Fruit fly (Drosophila melanogaster) whole organism, embryonic: Measurements from ENCODE around the gene UQCR-6.4L.

Experiments used
- BtbVII ChIP-seq: fragments of 200-800 bp; sonication (Bioruptor generic); optimal IDR thresholded peaks from 3 replicates; lab custom pipeline; 2017; ENCODE audit warnings: missing biosample characterization, mild to moderate bottlenecking, missing genetic modification characterization
- CG10543 ChIP-seq: fragments of 200-800 bp; sonication (Bioruptor generic); optimal IDR thresholded peaks from 3 replicates; lab custom pipeline; 2017; ENCODE audit warnings: missing biosample characterization, mild to moderate bottlenecking, missing genetic modification characterization, moderate library complexity
- CG10565 ChIP-seq: fragments of 200-800 bp; sonication (Bioruptor generic); optimal IDR thresholded peaks from 3 replicates; lab custom pipeline; 2016; ENCODE audit warnings: missing biosample characterization, mild to moderate bottlenecking, missing genetic modification characterization
- CG10979 ChIP-seq: fragments of 200-800 bp; sonication (Bioruptor generic); optimal IDR thresholded peaks from 2 replicates; lab custom pipeline; 2018; ENCODE audit warnings: missing biosample characterization, mild to moderate bottlenecking, missing genetic modification characterization, moderate library complexity
- CG11085 ChIP-seq: fragments of 200-800 bp; sonication (Bioruptor generic); IDR thresholded peaks from 2 replicates; pipeline ENCODE4 v1.3.6; 2022; ENCODE audit warnings: missing biosample characterization, missing genetic modification characterization
- CG11695 ChIP-seq: fragments of 200-800 bp; sonication (Bioruptor generic); IDR thresholded peaks from 3 replicates; pipeline ENCODE4 v1.3.6; 2022; ENCODE audit warnings: missing biosample characterization, missing genetic modification characterization
- CG1233 ChIP-seq: fragments of 200-800 bp; sonication (Bioruptor generic); optimal IDR thresholded peaks from 4 replicates; lab custom pipeline; 2018; ENCODE audit warnings: missing biosample characterization, mild to moderate bottlenecking, missing genetic modification characterization
- CG14050 ChIP-seq: fragments of 200-800 bp; sonication (Bioruptor generic); IDR thresholded peaks from 3 replicates; pipeline ENCODE4 v1.3.6; 2022; ENCODE audit warnings: missing biosample characterization, missing genetic modification characterization
- CG14667 ChIP-seq: fragments of 200-800 bp; sonication (Bioruptor generic); IDR thresholded peaks from 2 replicates; pipeline ENCODE4 v1.3.6; 2022; ENCODE audit warnings: missing biosample characterization, missing genetic modification characterization
- CG14965 ChIP-seq: fragments of 200-800 bp; sonication (Bioruptor generic); optimal IDR thresholded peaks from 2 replicates; lab custom pipeline; 2016; ENCODE audit warnings: missing biosample characterization, missing genetic modification characterization, borderline replicate concordance
- CG17361 ChIP-seq: fragments of 200-800 bp; sonication (Bioruptor generic); IDR thresholded peaks from 3 replicates; pipeline ENCODE4 v1.3.6; 2022; ENCODE audit warnings: missing biosample characterization, missing genetic modification characterization
- CG2120 ChIP-seq: fragments of 200-800 bp; sonication (Bioruptor generic); optimal IDR thresholded peaks from 3 replicates; lab custom pipeline; 2016; ENCODE audit warnings: missing biosample characterization, missing genetic modification characterization
- CG3065 ChIP-seq: fragments of 200-800 bp; sonication (Bioruptor generic); optimal IDR thresholded peaks from 2 replicates; lab custom pipeline; 2016; ENCODE audit warnings: missing biosample characterization, missing genetic modification characterization
- CG31365 ChIP-seq: fragments of 200-800 bp; sonication (Bioruptor generic); optimal IDR thresholded peaks from 2 replicates; lab custom pipeline; 2018; ENCODE audit warnings: missing biosample characterization, mild to moderate bottlenecking, missing genetic modification characterization
- CG34422 ChIP-seq: fragments of 200-800 bp; sonication (Bioruptor generic); IDR thresholded peaks from 3 replicates; pipeline ENCODE4 v1.3.6; 2022; ENCODE audit warnings: missing biosample characterization, missing genetic modification characterization
- CG42726 ChIP-seq: fragments of 200-800 bp; sonication (Bioruptor generic); IDR thresholded peaks from 2 replicates; pipeline ENCODE4 v1.3.6; 2022; ENCODE audit warnings: missing biosample characterization, missing genetic modification characterization; ENCODE audit not compliant: partially characterized antibody
- CG4360 ChIP-seq: fragments of 200-800 bp; sonication (Bioruptor generic); IDR thresholded peaks from 2 replicates; pipeline ENCODE4 v1.3.6; 2022; ENCODE audit warnings: missing biosample characterization, missing genetic modification characterization
- CG4424 ChIP-seq: fragments of 200-800 bp; sonication (Bioruptor generic); optimal IDR thresholded peaks from 3 replicates; lab custom pipeline; 2016; ENCODE audit warnings: missing biosample characterization, missing genetic modification characterization
- CG6175 ChIP-seq: fragments of 200-800 bp; sonication (Bioruptor generic); IDR thresholded peaks from 3 replicates; pipeline ENCODE4 v1.3.6; 2022; ENCODE audit warnings: missing biosample characterization, missing genetic modification characterization
- CG6272 ChIP-seq: fragments of 200-800 bp; sonication (Bioruptor generic); IDR thresholded peaks from 2 replicates; pipeline ENCODE4 v1.3.6; 2022; ENCODE audit warnings: missing biosample characterization, missing genetic modification characterization
- CG8290 ChIP-seq, 3 experiments: fragments of 200-800 bp; sonication (Bioruptor generic); optimal IDR thresholded peaks; 2 replicates each; lab custom pipeline; 2016 to 2019; ENCODE audit warnings: missing biosample characterization in 3 of 3, missing genetic modification characterization in 3 of 3, mild to moderate bottlenecking in 2 of 3, moderate library complexity in 1 of 3
- CG8944 ChIP-seq: fragments of 200-800 bp; sonication (Bioruptor generic); optimal IDR thresholded peaks from 3 replicates; lab custom pipeline; 2016; ENCODE audit warnings: missing biosample characterization, missing genetic modification characterization
- CG9609 ChIP-seq: fragments of 200-800 bp; sonication (Bioruptor generic); optimal IDR thresholded peaks from 3 replicates; lab custom pipeline; 2016; ENCODE audit warnings: missing biosample characterization, missing genetic modification characterization
- CG9817 ChIP-seq: fragments of 200-800 bp; sonication (Bioruptor generic); optimal IDR thresholded peaks from 2 replicates; lab custom pipeline; 2018; ENCODE audit warnings: missing biosample characterization, mild to moderate bottlenecking, missing genetic modification characterization, moderate library complexity
- CG9876 ChIP-seq: fragments of 200-800 bp; sonication (Bioruptor generic); optimal IDR thresholded peaks from 2 replicates; lab custom pipeline; 2016; ENCODE audit warnings: missing biosample characterization, missing genetic modification characterization
- Dfd ChIP-seq, 2 experiments: fragments of >200 bp; optimal IDR thresholded peaks; 2 replicates each; lab custom pipeline; 2017; ENCODE audit warnings: missing biosample characterization in 2 of 2, missing genetic modification characterization in 2 of 2
- Dip3 ChIP-seq: fragments of 200-800 bp; sonication (Bioruptor generic); optimal IDR thresholded peaks from 3 replicates; lab custom pipeline; 2016; ENCODE audit warnings: missing biosample characterization, missing genetic modification characterization
- Elba2 ChIP-seq: fragments of 200-800 bp; sonication (Bioruptor generic); optimal IDR thresholded peaks from 3 replicates; lab custom pipeline; 2016; ENCODE audit warnings: missing biosample characterization, missing genetic modification characterization
- Six4 ChIP-seq: fragments of 200-800 bp; sonication (Bioruptor generic); optimal IDR thresholded peaks from 2 replicates; lab custom pipeline; 2016; ENCODE audit warnings: missing biosample characterization, missing genetic modification characterization
- YL-1 ChIP-seq: fragments of 200-800 bp; sonication (Bioruptor generic); optimal IDR thresholded peaks from 3 replicates; lab custom pipeline; 2017; ENCODE audit warnings: missing biosample characterization, mild to moderate bottlenecking, missing genetic modification characterization
- ase ChIP-seq: fragments of 200-800 bp; sonication (Bioruptor generic); IDR thresholded peaks from 3 replicates; pipeline ENCODE4 v1.3.6; 2022; ENCODE audit warnings: missing biosample characterization, missing genetic modification characterization
- cato ChIP-seq: fragments of 200-800 bp; sonication (Bioruptor generic); optimal IDR thresholded peaks from 2 replicates; lab custom pipeline; 2016; ENCODE audit warnings: missing biosample characterization, missing genetic modification characterization, borderline replicate concordance
- crol ChIP-seq: fragments of 200-800 bp; sonication (Bioruptor generic); IDR thresholded peaks from 2 replicates; pipeline ENCODE4 v1.3.6; 2022; ENCODE audit warnings: missing biosample characterization, missing genetic modification characterization
- disco-r ChIP-seq: fragments of 200-800 bp; sonication (Bioruptor generic); optimal IDR thresholded peaks from 2 replicates; lab custom pipeline; 2016; ENCODE audit warnings: missing biosample characterization, missing genetic modification characterization
- fu2 ChIP-seq: fragments of 200-800 bp; sonication (Bioruptor generic); optimal IDR thresholded peaks from 2 replicates; lab custom pipeline; 2016; ENCODE audit warnings: missing biosample characterization, missing genetic modification characterization
- gem ChIP-seq: fragments of 200-800 bp; sonication (Bioruptor generic); optimal IDR thresholded peaks from 2 replicates; lab custom pipeline; 2019; ENCODE audit warnings: missing biosample characterization, mild to moderate bottlenecking, missing genetic modification characterization, moderate library complexity
- gro ChIP-seq: fragments of 200-800 bp; sonication (Bioruptor generic); optimal IDR thresholded peaks from 2 replicates; lab custom pipeline; 2016; ENCODE audit warnings: missing biosample characterization, missing genetic modification characterization
- gsb-n ChIP-seq: fragments of 200-800 bp; sonication (Bioruptor generic); optimal IDR thresholded peaks from 3 replicates; lab custom pipeline; 2018; ENCODE audit warnings: missing biosample characterization, mild to moderate bottlenecking, missing genetic modification characterization
- hth ChIP-seq: fragments of >200 bp; optimal IDR thresholded peaks from 2 replicates; lab custom pipeline; 2017; ENCODE audit warnings: inconsistent platforms
- mam ChIP-seq: fragments of 200-800 bp; sonication (Bioruptor generic); optimal IDR thresholded peaks from 3 replicates; lab custom pipeline; 2016; ENCODE audit warnings: missing biosample characterization, missing genetic modification characterization
- mirr ChIP-seq: fragments of 200-800 bp; sonication (Bioruptor generic); optimal IDR thresholded peaks from 3 replicates; lab custom pipeline; 2018; ENCODE audit warnings: missing biosample characterization, mild to moderate bottlenecking, missing genetic modification characterization
- pfk ChIP-seq: fragments of 200-800 bp; sonication (Bioruptor generic); optimal IDR thresholded peaks from 2 replicates; lab custom pipeline; 2018; ENCODE audit warnings: missing biosample characterization, mild to moderate bottlenecking, missing genetic modification characterization, moderate library complexity
- prd ChIP-seq, 3 experiments: fragments of >200 bp in 2 of 3; fragments of 200-800 bp in 1 of 3; sonication (Bioruptor generic) in 1 of 3; optimal IDR thresholded peaks in 2 of 3; IDR thresholded peaks in 1 of 3; 2 replicates in 2 of 3; 3 replicates in 1 of 3; pipeline versions ENCODE4 v1.3.6 to Lab custom; 2017 to 2022; ENCODE audit warnings: missing biosample characterization in 1 of 3, missing genetic modification characterization in 1 of 3
- pum ChIP-seq: fragments of 200-800 bp; sonication (Bioruptor generic); optimal IDR thresholded peaks from 2 replicates; lab custom pipeline; 2016; ENCODE audit warnings: missing biosample characterization, missing genetic modification characterization
- sd ChIP-seq: fragments of 200-800 bp; sonication (Bioruptor generic); optimal IDR thresholded peaks from 3 replicates; lab custom pipeline; 2018; ENCODE audit warnings: missing biosample characterization, mild to moderate bottlenecking, missing genetic modification characterization, moderate library complexity
- sim ChIP-seq: fragments of 200-800 bp; sonication (Bioruptor generic); IDR thresholded peaks from 2 replicates; pipeline ENCODE4 v1.3.6; 2022; ENCODE audit warnings: missing biosample characterization, missing genetic modification characterization
- tx ChIP-seq: fragments of 200-800 bp; sonication (Bioruptor generic); optimal IDR thresholded peaks from 2 replicates; lab custom pipeline; 2016; ENCODE audit warnings: missing biosample characterization, missing genetic modification characterization
- yki ChIP-seq: fragments of >200 bp; optimal IDR thresholded peaks from 3 replicates; lab custom pipeline; 2018
- zen2 ChIP-seq: fragments of 200-800 bp; sonication (Bioruptor generic); IDR thresholded peaks from 3 replicates; pipeline ENCODE4 v1.3.6; 2022; ENCODE audit warnings: missing biosample characterization, missing genetic modification characterization; ENCODE audit not compliant: partially characterized antibody

Gene UQCR-6.4L

dm6 chr3L:16587994-16588622, 21.6 kb downstream of the UQCR-6.4L start (continued):
- peak; percentile 39; the same call in 2 of the 3 replicates for TF ChIP-seq CG14050 (GFP tag; lab: Robert Waterston, UW)
- peak; percentile 16 for TF ChIP-seq CG4424 (GFP tag; lab: Kevin White, UChicago)
- TF ChIP-seq cato (GFP tag; lab: Kevin White, UChicago), result no peak
- TF ChIP-seq CG8290 (GFP tag; optimal IDR thresholded peaks at IDR 0.05; lab: Kevin White, UChicago), result peak; percentile 75
- TF ChIP-seq CG8290 (tag; optimal IDR thresholded peaks at IDR 0.05; lab: Kevin White, UChicago), result peak; percentile 77 to 79
- peak; percentile 34 for TF ChIP-seq fu2
- peak; percentile 24 for TF ChIP-seq CG8944 (GFP tag; lab: Kevin White, UChicago)
- TF ChIP-seq BtbVII, result no peak
- TF ChIP-seq CG1233, result peak; percentile 13
- no peak for TF ChIP-seq pfk (GFP tag; lab: Kevin White, UChicago)
- no peak for TF ChIP-seq CG31365 (tag; lab: Kevin White, UChicago)
- peak; percentile 41 for TF ChIP-seq tx (GFP tag; lab: Kevin White, UChicago)
- TF ChIP-seq sd (tag; lab: Kevin White, UChicago), result peak; percentile 62
- TF ChIP-seq crol (GFP tag; lab: Robert Waterston, UW), result no peak
- TF ChIP-seq zen2 (GFP tag; lab: Robert Waterston, UW), result peak; percentile 87; the same call in 2 of the 3 replicates
- TF ChIP-seq YL-1 (GFP tag; lab: Kevin White, UChicago), result peak; percentile 93
- peak; percentile 94 for TF ChIP-seq yki (lab: Kevin White, UChicago)
- TF ChIP-seq CG2120 (GFP tag; lab: Kevin White, UChicago), result peak; percentile 75
- TF ChIP-seq disco-r (GFP tag; lab: Kevin White, UChicago), result peak; percentile 61
- TF ChIP-seq ase (GFP tag; lab: Robert Waterston, UW), result 0 out of 3 replicates have a peak, but pooled peaks have one; percentile 51
- TF ChIP-seq CG42726, result peak; percentile 87
- no peak for TF ChIP-seq Dfd (GFP tag; optimal IDR thresholded peaks at IDR 0.05; lab: Kevin White, UChicago)
- peak; percentile 62 for TF ChIP-seq CG9609 (GFP tag; lab: Kevin White, UChicago)
- no peak for TF ChIP-seq CG10565 (GFP tag; lab: Kevin White, UChicago)
- peak; percentile 64; the same call in 2 of the 3 replicates for TF ChIP-seq CG11695 (GFP tag; lab: Robert Waterston, UW)
- TF ChIP-seq CG3065, result peak; percentile 26
- TF ChIP-seq CG10979, result no peak
- TF ChIP-seq CG34422 (GFP tag; lab: Robert Waterston, UW), result peak; percentile 77
- peak; percentile 36; the same call in 1 of the 2 replicates for TF ChIP-seq CG14667
- TF ChIP-seq pum, result peak; percentile 57
- peak; percentile 33; the same call in 1 of the 2 replicates for TF ChIP-seq CG11085 (GFP tag; lab: Robert Waterston, UW)
- TF ChIP-seq prd (optimal IDR thresholded peaks at IDR 0.05; lab: Kevin White, UChicago), result no peak
- peak; percentile 52; the same call in 2 of the 3 replicates for TF ChIP-seq prd (GFP tag; IDR thresholded peaks at IDR 0.05; lab: Robert Waterston, UW)
- TF ChIP-seq sim (GFP tag; lab: Robert Waterston, UW), result no peak
- peak; percentile 34 for TF ChIP-seq CG9817 (tag; lab: Kevin White, UChicago)
- peak; percentile 32 for TF ChIP-seq CG9876 (GFP tag; lab: Kevin White, UChicago)
- TF ChIP-seq hth, result no peak
- peak; percentile 49 for TF ChIP-seq Dip3
- TF ChIP-seq mam (GFP tag; lab: Kevin White, UChicago), result peak; percentile 67
- peak; percentile 54 for TF ChIP-seq Elba2 (GFP tag; lab: Kevin White, UChicago)
- TF ChIP-seq CG6175 (GFP tag; lab: Robert Waterston, UW), result no peak
- TF ChIP-seq Six4 (GFP tag; lab: Kevin White, UChicago), result peak; percentile 12
- peak; percentile 73; the same call in 2 of the 3 replicates for TF ChIP-seq CG17361
- TF ChIP-seq CG4360, result peak; percentile 36; the same call in 1 of the 2 replicates
- TF ChIP-seq gro (GFP tag; lab: Kevin White, UChicago), result peak; percentile 69
- TF ChIP-seq CG14965, result no peak
- TF ChIP-seq gsb-n (tag; lab: Kevin White, UChicago), result no peak
- peak; percentile 15 for TF ChIP-seq mirr
- TF ChIP-seq CG10543 (GFP tag; lab: Kevin White, UChicago), result peak; percentile 57
- TF ChIP-seq gem (tag; lab: Kevin White, UChicago), result peak; percentile 72
- peak; percentile 54 for TF ChIP-seq CG6272
